Worm (Caenorhabditis elegans) whole organism, L3 larva: Measurements from ENCODE around the gene C08B6.3.
A peak's percentile ranks its signal among the peaks of the same experiment; 100 is the strongest.

Experiments used
- R02D3.7 ChIP-seq: fragments of 150-350 bp; optimal IDR thresholded peaks from 2 replicates; lab custom pipeline; 2014; ENCODE audit warnings: missing biosample characterization, missing genetic modification characterization
- ZK546.5 ChIP-seq: sonication (generic microtip); optimal IDR thresholded peaks from 2 replicates; lab custom pipeline; 2017; ENCODE audit warnings: missing biosample characterization, missing genetic modification characterization
- aly-2 ChIP-seq: fragments of 150-350 bp; optimal IDR thresholded peaks from 2 replicates; lab custom pipeline; 2014; ENCODE audit warnings: missing biosample characterization, missing genetic modification characterization
- ama-1 ChIP-seq: fragments of 150-350 bp; optimal IDR thresholded peaks from 2 replicates; lab custom pipeline; 2018
- ceh-16 ChIP-seq: sonication (generic microtip); optimal IDR thresholded peaks from 2 replicates; lab custom pipeline; 2017; ENCODE audit warnings: missing biosample characterization, missing genetic modification characterization
- ceh-28 ChIP-seq: fragments of 150-350 bp; optimal IDR thresholded peaks from 2 replicates; lab custom pipeline; 2014; ENCODE audit warnings: missing biosample characterization, missing genetic modification reagents, missing genetic modification characterization
- ceh-82 ChIP-seq: fragments of 150-350 bp; optimal IDR thresholded peaks from 2 replicates; lab custom pipeline; 2014; ENCODE audit warnings: missing biosample characterization, missing genetic modification characterization
- egl-27 ChIP-seq: sonication (generic microtip); optimal IDR thresholded peaks from 4 replicates; lab custom pipeline; 2017; ENCODE audit warnings: missing biosample characterization, missing genetic modification reagents, missing genetic modification characterization
- egl-5 ChIP-seq: fragments of 150-350 bp; optimal IDR thresholded peaks from 2 replicates; lab custom pipeline; 2017; ENCODE audit warnings: missing biosample characterization, missing genetic modification reagents, missing genetic modification characterization, inconsistent platforms
- elt-1 ChIP-seq: fragments of 150-350 bp; optimal IDR thresholded peaks from 2 replicates; lab custom pipeline; 2014; ENCODE audit warnings: missing biosample characterization, missing genetic modification characterization
- elt-2 ChIP-seq: sonication (generic microtip); optimal IDR thresholded peaks from 2 replicates; lab custom pipeline; 2016; ENCODE audit warnings: missing genetic modification reagents, mild to moderate bottlenecking, missing genetic modification characterization, missing compliant biosample characterization
- fkh-10 ChIP-seq: sonication (generic microtip); optimal IDR thresholded peaks from 2 replicates; lab custom pipeline; 2017; ENCODE audit warnings: missing biosample characterization, missing genetic modification reagents, missing genetic modification characterization
- fkh-2 ChIP-seq: fragments of 150-350 bp; optimal IDR thresholded peaks from 2 replicates; lab custom pipeline; 2014; ENCODE audit warnings: missing biosample characterization, missing genetic modification reagents, missing genetic modification characterization
- fos-1 ChIP-seq: fragments of 150-350 bp; optimal IDR thresholded peaks from 2 replicates; lab custom pipeline; 2014; ENCODE audit warnings: missing biosample characterization, missing genetic modification characterization
- lin-39 ChIP-seq: fragments of 150-350 bp; optimal IDR thresholded peaks from 2 replicates; lab custom pipeline; 2018; ENCODE audit warnings: missing biosample characterization, missing genetic modification reagents, missing genetic modification characterization
- lsy-12 ChIP-seq: sonication (generic microtip); optimal IDR thresholded peaks from 2 replicates; lab custom pipeline; 2016; ENCODE audit warnings: mild to moderate bottlenecking, missing genetic modification characterization, missing compliant biosample characterization
- mdl-1 ChIP-seq: fragments of 150-350 bp; optimal IDR thresholded peaks from 2 replicates; lab custom pipeline; 2014; ENCODE audit warnings: missing biosample characterization, missing genetic modification characterization
- mml-1 ChIP-seq: fragments of 150-350 bp; sonication (generic microtip); optimal IDR thresholded peaks from 3 replicates; lab custom pipeline; 2014; ENCODE audit warnings: missing biosample characterization, missing genetic modification characterization
- nfya-1 ChIP-seq: sonication (generic microtip); optimal IDR thresholded peaks from 2 replicates; lab custom pipeline; 2017; ENCODE audit warnings: missing genetic modification characterization, mild to moderate bottlenecking, missing compliant biosample characterization, antibody characterized with exemption, moderate library complexity; ENCODE audit not compliant: insufficient read depth
- nhr-11 ChIP-seq: fragments of 150-350 bp; optimal IDR thresholded peaks from 2 replicates; lab custom pipeline; 2014; ENCODE audit warnings: missing biosample characterization, missing genetic modification characterization
- nhr-12 ChIP-seq: fragments of 150-350 bp; optimal IDR thresholded peaks from 2 replicates; lab custom pipeline; 2014; ENCODE audit warnings: missing biosample characterization, missing genetic modification characterization
- nhr-237 ChIP-seq: fragments of 150-350 bp; optimal IDR thresholded peaks from 2 replicates; lab custom pipeline; 2014; ENCODE audit warnings: missing biosample characterization, missing genetic modification characterization
- nhr-28 ChIP-seq: fragments of 150-350 bp; optimal IDR thresholded peaks from 2 replicates; lab custom pipeline; 2014; ENCODE audit warnings: missing biosample characterization, missing genetic modification characterization
- nhr-67 ChIP-seq: fragments of 150-350 bp; optimal IDR thresholded peaks from 2 replicates; lab custom pipeline; 2014; ENCODE audit warnings: missing biosample characterization, missing genetic modification characterization
- nhr-76 ChIP-seq: fragments of 150-350 bp; sonication (generic microtip); optimal IDR thresholded peaks from 5 replicates; lab custom pipeline; 2014; ENCODE audit warnings: missing biosample characterization, missing genetic modification characterization
- pha-4 ChIP-seq: fragments of 150-350 bp; optimal IDR thresholded peaks from 2 replicates; lab custom pipeline; 2014; ENCODE audit warnings: missing biosample characterization, missing genetic modification reagents, missing genetic modification characterization
- sea-2 ChIP-seq: fragments of 150-350 bp; sonication (generic microtip); optimal IDR thresholded peaks from 4 replicates; lab custom pipeline; 2014; ENCODE audit warnings: missing biosample characterization, missing genetic modification reagents, missing genetic modification characterization
- skn-1 ChIP-seq: fragments of 150-350 bp; optimal IDR thresholded peaks from 2 replicates; lab custom pipeline; 2014; ENCODE audit warnings: missing biosample characterization, missing genetic modification characterization
- tbx-2 ChIP-seq: sonication (generic microtip); optimal IDR thresholded peaks from 2 replicates; lab custom pipeline; 2016; ENCODE audit warnings: mild to moderate bottlenecking, missing genetic modification characterization, missing compliant biosample characterization
- unc-39 ChIP-seq: sonication (generic microtip); optimal IDR thresholded peaks from 4 replicates; lab custom pipeline; 2017; ENCODE audit warnings: missing biosample characterization, missing genetic modification characterization
- unc-62 ChIP-seq: fragments of 150-350 bp; sonication (generic microtip); optimal IDR thresholded peaks from 4 replicates; lab custom pipeline; 2014; ENCODE audit warnings: missing biosample characterization, missing genetic modification reagents, missing genetic modification characterization
- zag-1 ChIP-seq: fragments of 150-350 bp; optimal IDR thresholded peaks from 2 replicates; lab custom pipeline; 2014; ENCODE audit warnings: missing biosample characterization, missing genetic modification characterization
- ztf-4 ChIP-seq: fragments of 150-350 bp; optimal IDR thresholded peaks from 2 replicates; lab custom pipeline; 2014; ENCODE audit warnings: missing biosample characterization, missing genetic modification characterization

Gene C08B6.3

DNA sequence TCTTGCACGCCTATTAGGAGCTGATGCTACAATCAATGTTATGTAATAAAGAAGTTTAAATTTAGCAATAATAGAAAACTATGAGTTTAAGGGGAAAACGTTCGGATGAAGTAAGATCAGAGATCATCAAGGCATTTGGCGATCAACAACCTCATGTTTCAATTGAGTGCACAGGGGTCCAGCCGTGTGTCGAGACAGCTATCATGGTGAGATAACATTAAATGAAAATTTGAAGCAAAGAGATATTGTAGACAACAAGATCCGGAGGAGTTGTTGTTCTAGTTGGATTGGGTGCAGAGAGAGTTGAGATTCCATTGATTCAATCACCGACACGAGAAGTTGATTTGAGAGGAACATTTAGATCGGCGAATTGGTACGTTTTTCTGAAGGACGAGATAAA lies 25.9 kb downstream of the C08B6.3 start:
- TF ChIP-seq nhr-76 (tag; lab: Kevin White, UChicago) (peak; percentile 35), mdl-1 (tag; lab: Kevin White, UChicago) (no peak), fkh-10 (GFP tag; lab: Kevin White, UChicago) (no peak), elt-1 (tag; lab: Kevin White, UChicago) (no peak), unc-62 (GFP tag; lab: Kevin White, UChicago) (no peak)

DNA sequence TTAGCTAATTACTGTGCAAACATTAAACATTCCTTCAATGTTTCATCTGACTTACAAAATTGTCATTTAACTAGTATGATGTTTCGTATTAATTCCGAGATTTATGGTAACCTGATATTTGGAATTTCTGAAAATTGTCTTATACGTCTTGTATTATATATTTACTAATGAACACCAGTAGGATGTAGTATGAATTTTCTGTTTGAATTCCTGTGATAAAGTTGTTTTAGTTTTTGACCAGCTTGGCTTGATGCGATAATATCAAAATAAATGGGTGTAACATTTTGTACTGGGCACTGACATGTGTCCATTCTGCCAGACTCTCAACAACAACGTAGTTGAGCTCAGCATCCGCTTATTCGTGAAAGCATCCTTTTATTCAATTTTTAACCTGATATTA lies 27.2 kb downstream of the C08B6.3 start, which contains the start of gene R04B5.6:
Gene R04B5.6 (plus strand): TSS at position 301 of the 400 bp plus-strand sequence.
- TF ChIP-seq ztf-4 (tag; lab: Kevin White, UChicago) (peak; percentile 18), tbx-2 (no peak), nhr-76 (tag; lab: Kevin White, UChicago) (peak; percentile 63)

DNA sequence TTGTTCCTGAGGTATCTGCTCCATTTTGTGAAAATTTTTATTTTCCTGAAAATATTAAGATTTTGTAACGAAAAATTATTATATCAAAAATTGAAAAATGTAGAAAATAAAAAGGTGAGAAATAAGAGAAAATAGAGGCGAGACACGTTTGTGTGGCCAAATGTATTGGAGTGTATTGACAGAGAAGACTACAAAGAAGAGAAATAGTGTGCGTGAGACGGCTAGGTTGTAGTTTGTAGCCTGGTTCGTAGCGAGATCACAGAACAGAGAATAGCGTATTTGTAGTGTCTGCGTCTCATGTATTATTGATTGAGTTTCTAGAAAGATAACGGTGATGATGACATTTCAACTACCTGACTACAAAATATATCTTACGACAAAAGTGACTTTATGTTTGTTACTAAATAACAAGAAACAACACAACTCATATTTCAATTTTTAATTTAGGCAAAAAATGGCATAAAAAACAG lies 28.1 kb downstream of the C08B6.3 start, which contains the start of gene nhr-12:
Gene nhr-12 (minus strand): TSS at position 51 of the 470 bp plus-strand sequence.
- TF ChIP-seq unc-39 (tag; lab: Kevin White, UChicago) (no peak), zag-1 (tag; lab: Kevin White, UChicago) (no peak), egl-27 (tag; lab: Kevin White, UChicago) (no peak), elt-2 (tag; lab: Kevin White, UChicago) (peak; percentile 45), ceh-28 (tag; lab: Kevin White, UChicago) (peak; percentile 28), nfya-1 (tag; lab: Kevin White, UChicago) (peak; percentile 0), aly-2 (tag; lab: Kevin White, UChicago) (no peak), nhr-11 (peak; percentile 8), skn-1 (peak; percentile 2), mml-1 (tag; lab: Kevin White, UChicago) (no peak), sea-2 (GFP tag; lab: Kevin White, UChicago) (no peak)

DNA sequence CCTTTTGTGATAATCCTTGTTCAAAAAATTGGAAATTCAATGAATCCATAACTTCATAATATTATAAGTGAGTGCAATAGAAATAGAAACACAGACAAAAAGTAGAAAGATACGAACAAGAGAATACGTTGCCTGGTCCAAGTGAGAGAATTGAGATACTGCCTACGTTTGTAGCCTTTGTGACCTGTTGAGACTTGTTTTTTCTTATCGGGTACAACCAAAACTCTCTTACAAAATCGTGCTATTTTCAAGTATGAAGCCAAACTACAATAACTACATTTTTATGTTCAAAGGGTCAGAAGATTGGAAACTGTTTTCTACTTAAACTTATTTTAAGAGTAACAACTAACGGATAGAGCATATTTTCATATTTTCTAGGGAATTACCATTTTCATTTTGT lies 30.5 kb downstream of the C08B6.3 start, which contains the start of gene nhr-205:
Gene nhr-205 (minus strand): TSS at position 141 of the 400 bp plus-strand sequence.
- TF ChIP-seq nhr-76 (tag; lab: Kevin White, UChicago) (peak; percentile 77), sea-2 (GFP tag; lab: Kevin White, UChicago) (no peak)

DNA sequence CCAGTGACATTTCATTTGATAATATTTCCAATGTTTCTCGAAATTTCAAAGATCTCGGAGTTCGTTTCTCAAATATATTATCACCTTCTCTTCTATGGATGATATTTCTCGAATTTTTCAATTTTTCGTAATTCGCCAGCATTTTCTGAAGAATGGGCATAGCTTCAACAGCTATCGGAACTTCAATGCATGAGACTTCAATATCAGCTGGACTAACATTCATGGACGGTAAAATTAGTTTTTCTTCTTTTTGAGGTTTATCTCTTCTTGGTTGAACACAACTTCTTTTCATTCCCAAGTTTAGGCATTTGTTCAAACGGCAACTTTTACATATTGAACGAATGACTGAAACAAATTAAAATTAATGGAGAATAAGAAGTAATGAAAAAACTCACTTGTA lies 31.2 kb downstream of the C08B6.3 start:
- no peak for TF ChIP-seq mdl-1 (tag; lab: Kevin White, UChicago)
- no peak for TF ChIP-seq lin-39
- TF ChIP-seq nhr-28, result no peak
- TF ChIP-seq nhr-67 (tag; lab: Kevin White, UChicago), result no peak
- TF ChIP-seq mml-1 (tag; lab: Kevin White, UChicago), result no peak
- TF ChIP-seq skn-1, result no peak
- no peak for TF ChIP-seq ZK546.5 (tag; lab: Kevin White, UChicago)
- no peak for TF ChIP-seq fkh-2 (tag; lab: Kevin White, UChicago)
- TF ChIP-seq ama-1 (lab: Kevin White, UChicago), result no peak

DNA sequence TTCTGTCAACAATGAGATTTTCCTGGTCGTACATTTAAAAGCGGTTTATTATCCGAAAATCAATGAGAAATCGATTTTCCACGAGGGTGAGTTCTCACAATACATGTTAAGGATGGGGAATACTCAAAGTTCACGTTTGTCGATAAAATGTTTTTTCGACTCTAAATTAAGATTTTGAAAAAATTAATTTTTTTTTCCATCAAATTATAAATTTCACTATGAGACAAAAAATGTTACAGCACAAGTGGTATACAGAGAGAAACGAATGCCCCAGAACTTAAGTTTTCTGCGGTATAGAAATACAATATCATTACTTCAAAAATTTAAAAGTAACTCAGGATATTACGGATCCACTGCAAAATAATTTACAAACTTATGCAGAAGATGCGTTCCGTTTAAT lies 33.8 kb downstream of the C08B6.3 start, which contains the start of gene R04B5.1:
Gene R04B5.1 (minus strand): TSS at position 101 of the 400 bp plus-strand sequence.
- TF ChIP-seq nhr-12 (no peak), elt-1 (tag; lab: Kevin White, UChicago) (no peak), pha-4 (no peak), R02D3.7 (tag; lab: Kevin White, UChicago) (no peak), egl-5 (tag; lab: Kevin White, UChicago) (no peak), nhr-76 (tag; lab: Kevin White, UChicago) (no peak), ceh-82 (no peak), nhr-11 (no peak), lsy-12 (tag; lab: Kevin White, UChicago) (no peak), ceh-16 (tag; lab: Kevin White, UChicago) (no peak), egl-27 (tag; lab: Kevin White, UChicago) (no peak), nhr-28 (no peak), sea-2 (GFP tag; lab: Kevin White, UChicago) (no peak), nhr-237 (tag; lab: Kevin White, UChicago) (no peak), nhr-67 (tag; lab: Kevin White, UChicago) (no peak), fos-1 (no peak)
